Worm (Caenorhabditis elegans) whole organism, L2 larva: ENCODE data around the gene fbxb-57.

Experiments used
- C34F6.9 ChIP-seq: fragments of 150-350 bp; optimal IDR thresholded peaks from 2 replicates; lab custom pipeline; 2014; ENCODE audit warnings: missing biosample characterization, missing genetic modification characterization
- F13H6.1 ChIP-seq: sonication (generic microtip); optimal IDR thresholded peaks from 2 replicates; lab custom pipeline; 2016; ENCODE audit warnings: missing genetic modification characterization, missing compliant biosample characterization
- Y55F3AM.14 ChIP-seq: fragments of 200-800 bp; sonication (Bioruptor generic); optimal IDR thresholded peaks from 2 replicates; lab custom pipeline; 2018; ENCODE audit warnings: mild to moderate bottlenecking, missing genetic modification characterization, missing compliant biosample characterization
- alr-1 ChIP-seq: fragments of 150-350 bp; optimal IDR thresholded peaks from 2 replicates; lab custom pipeline; 2014; ENCODE audit warnings: missing biosample characterization, missing genetic modification characterization
- aly-2 ChIP-seq: fragments of 150-350 bp; optimal IDR thresholded peaks from 2 replicates; lab custom pipeline; 2014; ENCODE audit warnings: missing biosample characterization, missing genetic modification characterization
- ama-1 ChIP-seq: fragments of 150-350 bp; optimal IDR thresholded peaks from 2 replicates; lab custom pipeline; 2018; ENCODE audit warnings: inconsistent platforms
- blmp-1 ChIP-seq: sonication (generic microtip); optimal IDR thresholded peaks from 2 replicates; lab custom pipeline; 2017; ENCODE audit warnings: missing genetic modification characterization, mild to moderate bottlenecking, missing compliant biosample characterization, antibody characterized with exemption, moderate library complexity; ENCODE audit not compliant: insufficient read depth
- ceh-16 ChIP-seq: fragments of 150-350 bp; optimal IDR thresholded peaks from 2 replicates; lab custom pipeline; 2014; ENCODE audit warnings: missing biosample characterization, missing genetic modification characterization
- ceh-82 ChIP-seq: fragments of 150-350 bp; optimal IDR thresholded peaks from 2 replicates; lab custom pipeline; 2014; ENCODE audit warnings: missing biosample characterization, missing genetic modification characterization
- crh-2 ChIP-seq: sonication (generic microtip); optimal IDR thresholded peaks from 2 replicates; lab custom pipeline; 2017; ENCODE audit warnings: missing biosample characterization, missing genetic modification characterization
- dmd-4 ChIP-seq: sonication (generic microtip); optimal IDR thresholded peaks from 2 replicates; lab custom pipeline; 2017; ENCODE audit warnings: missing biosample characterization, missing genetic modification characterization
- egl-27 ChIP-seq: sonication (generic microtip); optimal IDR thresholded peaks from 3 replicates; lab custom pipeline; 2017; ENCODE audit warnings: missing biosample characterization, missing genetic modification reagents, missing genetic modification characterization
- elt-1 ChIP-seq: fragments of 150-350 bp; optimal IDR thresholded peaks from 2 replicates; lab custom pipeline; 2014; ENCODE audit warnings: missing biosample characterization, missing genetic modification characterization
- elt-3 ChIP-seq: sonication (generic microtip); optimal IDR thresholded peaks from 2 replicates; lab custom pipeline; 2017; ENCODE audit warnings: missing biosample characterization, missing genetic modification characterization
- fos-1 ChIP-seq: fragments of 150-350 bp; optimal IDR thresholded peaks from 2 replicates; lab custom pipeline; 2014; ENCODE audit warnings: missing biosample characterization, missing genetic modification characterization
- gmeb-1 ChIP-seq: fragments of 150-350 bp; optimal IDR thresholded peaks from 2 replicates; lab custom pipeline; 2014; ENCODE audit warnings: missing biosample characterization, missing genetic modification characterization
- lin-11 ChIP-seq: fragments of 150-350 bp; sonication (generic microtip); optimal IDR thresholded peaks from 2 replicates; lab custom pipeline; 2014; ENCODE audit warnings: missing biosample characterization, missing genetic modification characterization, inconsistent platforms, mixed read lengths
- lin-13 ChIP-seq: fragments of 150-350 bp; optimal IDR thresholded peaks from 2 replicates; lab custom pipeline; 2014; ENCODE audit warnings: missing biosample characterization, missing genetic modification reagents, missing genetic modification characterization
- lin-39 ChIP-seq: fragments of 150-350 bp; optimal IDR thresholded peaks from 2 replicates; lab custom pipeline; 2014; ENCODE audit warnings: missing biosample characterization, missing genetic modification reagents, missing genetic modification characterization
- lsy-2 ChIP-seq, 2 experiments: fragments of 150-350 bp in 1 of 2; sonication (generic microtip) in 1 of 2; optimal IDR thresholded peaks; 2 replicates each; lab custom pipeline; 2014 to 2017; ENCODE audit warnings: missing biosample characterization in 2 of 2, missing genetic modification characterization in 2 of 2
- mab-5 ChIP-seq: fragments of 150-350 bp; optimal IDR thresholded peaks from 2 replicates; lab custom pipeline; 2014; ENCODE audit warnings: missing biosample characterization, missing genetic modification characterization
- mbf-1 ChIP-seq: sonication (generic microtip); optimal IDR thresholded peaks from 2 replicates; lab custom pipeline; 2017; ENCODE audit warnings: missing biosample characterization, missing genetic modification characterization
- nhr-10 ChIP-seq: sonication (generic microtip); optimal IDR thresholded peaks from 2 replicates; lab custom pipeline; 2017; ENCODE audit warnings: missing biosample characterization, missing genetic modification characterization
- nhr-12 ChIP-seq: fragments of 150-350 bp; optimal IDR thresholded peaks from 2 replicates; lab custom pipeline; 2014; ENCODE audit warnings: missing biosample characterization, missing genetic modification characterization
- nhr-129 ChIP-seq: fragments of 150-350 bp; optimal IDR thresholded peaks from 2 replicates; lab custom pipeline; 2014; ENCODE audit warnings: missing biosample characterization, missing genetic modification characterization
- nhr-21 ChIP-seq: fragments of 150-350 bp; optimal IDR thresholded peaks from 2 replicates; lab custom pipeline; 2014; ENCODE audit warnings: missing biosample characterization, missing genetic modification characterization
- nhr-237 ChIP-seq: fragments of 150-350 bp; optimal IDR thresholded peaks from 2 replicates; lab custom pipeline; 2014; ENCODE audit warnings: missing biosample characterization, missing genetic modification characterization
- nhr-25 ChIP-seq: fragments of 150-350 bp; sonication (generic microtip); optimal IDR thresholded peaks from 3 replicates; lab custom pipeline; 2014; ENCODE audit warnings: missing biosample characterization, missing genetic modification characterization
- nhr-6 ChIP-seq: fragments of 150-350 bp; optimal IDR thresholded peaks from 2 replicates; lab custom pipeline; 2014; ENCODE audit warnings: missing biosample characterization, missing genetic modification characterization
- nhr-77 ChIP-seq: fragments of 150-350 bp; optimal IDR thresholded peaks from 2 replicates; lab custom pipeline; 2014; ENCODE audit warnings: missing biosample characterization, missing genetic modification characterization
- sem-4 ChIP-seq: fragments of 150-350 bp; optimal IDR thresholded peaks from 2 replicates; lab custom pipeline; 2014; ENCODE audit warnings: missing biosample characterization, missing genetic modification reagents, missing genetic modification characterization
- skn-1 ChIP-seq: sonication (generic microtip); optimal IDR thresholded peaks from 2 replicates; lab custom pipeline; 2017; ENCODE audit warnings: missing biosample characterization, missing genetic modification characterization
- sma-3 ChIP-seq: sonication (generic microtip); optimal IDR thresholded peaks from 2 replicates; lab custom pipeline; 2016; ENCODE audit warnings: missing genetic modification reagents, missing genetic modification characterization, missing compliant biosample characterization
- sma-9 ChIP-seq, 2 experiments: fragments of 150-350 bp in 1 of 2; sonication (generic microtip) in 1 of 2; optimal IDR thresholded peaks; 2 replicates each; lab custom pipeline; 2014 to 2016; ENCODE audit warnings: missing genetic modification characterization in 2 of 2, mild to moderate bottlenecking in 1 of 2, missing biosample characterization in 1 of 2, missing compliant biosample characterization in 1 of 2, missing genetic modification reagents in 1 of 2, moderate library complexity in 1 of 2
- unc-39 ChIP-seq: fragments of 150-350 bp; optimal IDR thresholded peaks from 2 replicates; lab custom pipeline; 2014; ENCODE audit warnings: missing biosample characterization, missing genetic modification characterization
- unc-55 ChIP-seq: fragments of 150-350 bp; sonication (generic microtip); optimal IDR thresholded peaks from 3 replicates; lab custom pipeline; 2014; ENCODE audit warnings: missing biosample characterization, missing genetic modification reagents, missing genetic modification characterization
- unc-62 ChIP-seq: fragments of 150-350 bp; optimal IDR thresholded peaks from 2 replicates; lab custom pipeline; 2014; ENCODE audit warnings: missing biosample characterization, missing genetic modification reagents, missing genetic modification characterization
- ztf-1 ChIP-seq: fragments of 200-800 bp; sonication (Bioruptor generic); conservative IDR thresholded peaks from 2 replicates; pipeline ENCODE4 v1.3.6; 2022; ENCODE audit warnings: missing genetic modification characterization, missing compliant biosample characterization
- ztf-11 ChIP-seq: sonication (generic microtip); optimal IDR thresholded peaks from 2 replicates; lab custom pipeline; 2017; ENCODE audit warnings: missing biosample characterization, missing genetic modification characterization
- ztf-4 ChIP-seq: fragments of 150-350 bp; optimal IDR thresholded peaks from 2 replicates; lab custom pipeline; 2014; ENCODE audit warnings: missing biosample characterization, missing genetic modification characterization

fbxb-57 gene

ce11 chrV:19288073-19288805 lies at the start of gene fbxb-57, which contains the start of gene F55C9.3:
Gene fbxb-57 (plus strand): TSS chrV:19288755.
Gene F55C9.3 (minus strand): TSS chrV:19288173.
- TF ChIP-seq skn-1 (tag; lab: Kevin White, UChicago) = no peak
- no peak for TF ChIP-seq gmeb-1 (tag; lab: Kevin White, UChicago)
- no peak for TF ChIP-seq crh-2 (tag; lab: Kevin White, UChicago)
- TF ChIP-seq nhr-12 (tag; lab: Kevin White, UChicago) = no peak
- TF ChIP-seq sma-3 = no peak
- TF ChIP-seq elt-1 (tag; lab: Kevin White, UChicago) = no peak
- TF ChIP-seq lin-11 = no peak
- TF ChIP-seq nhr-6 (tag; lab: Kevin White, UChicago) = no peak
- no peak for TF ChIP-seq elt-3 (tag; lab: Kevin White, UChicago)
- TF ChIP-seq dmd-4 (tag; lab: Kevin White, UChicago) = no peak
- no peak for TF ChIP-seq F13H6.1
- TF ChIP-seq nhr-10 (tag; lab: Kevin White, UChicago) = no peak
- no peak for TF ChIP-seq Y55F3AM.14 (GFP tag; lab: Kevin White, UChicago)
- TF ChIP-seq ceh-82 = no peak
- TF ChIP-seq nhr-237 (tag; lab: Kevin White, UChicago) = no peak
- no peak for TF ChIP-seq ztf-4 (tag; lab: Kevin White, UChicago)
- no peak for TF ChIP-seq nhr-129
- TF ChIP-seq, all 48 proteins: peak for 0

ce11 chrV:19240129-19240528 lies 48.4 kb upstream of the fbxb-57 start, which contains the start of the genes fbxb-115 and fbxb-1:
Gene fbxb-115 (minus strand): TSS chrV:19240229.
Gene fbxb-1 (plus strand): TSS chrV:19240354.
- no peak for TF ChIP-seq sem-4
- no peak for TF ChIP-seq nhr-21 (tag; lab: Kevin White, UChicago)
- no peak for TF ChIP-seq fos-1 (tag; lab: Kevin White, UChicago)
- no peak for TF ChIP-seq unc-39 (tag; lab: Kevin White, UChicago)
- no peak for TF ChIP-seq ceh-16
- TF ChIP-seq C34F6.9 = no peak
- no peak for TF ChIP-seq lin-13 (GFP tag; lab: Kevin White, UChicago)
- TF ChIP-seq unc-55 = no peak
- TF ChIP-seq ama-1 = no peak
- TF ChIP-seq lin-39 = no peak
- no peak for TF ChIP-seq skn-1 (tag; lab: Kevin White, UChicago)
- no peak for TF ChIP-seq lsy-2 (tag; optimal IDR thresholded peaks at IDR 0.05; lab: Kevin White, UChicago)
- no peak for TF ChIP-seq sma-9 (GFP tag; optimal IDR thresholded peaks at IDR 0.05; lab: Kevin White, UChicago)
- no peak for TF ChIP-seq sma-9 (tag; optimal IDR thresholded peaks at IDR 0.05; lab: Kevin White, UChicago)
- TF ChIP-seq, all 48 proteins: peak for 0

ce11 chrV:19250983-19251382 lies 37.6 kb upstream of the fbxb-57 start, which contains the start of gene str-81:
Gene str-81 (minus strand): TSS chrV:19251083.
- TF ChIP-seq ama-1 (no peak), elt-3 (tag; lab: Kevin White, UChicago) (no peak), F13H6.1 (no peak), crh-2 (tag; lab: Kevin White, UChicago) (no peak), ztf-11 (tag; lab: Kevin White, UChicago) (no peak), nhr-25 (tag; lab: Kevin White, UChicago) (no peak), lin-11 (no peak), nhr-77 (no peak), ceh-16 (no peak), aly-2 (no peak), unc-39 (tag; lab: Kevin White, UChicago) (no peak), unc-62 (GFP tag; lab: Kevin White, UChicago) (no peak), nhr-6 (tag; lab: Kevin White, UChicago) (no peak), nhr-12 (tag; lab: Kevin White, UChicago) (no peak), ztf-4 (tag; lab: Kevin White, UChicago) (no peak)
- TF ChIP-seq, all 48 proteins: peak for 0

ce11 chrV:19251844-19252243 lies 36.7 kb upstream of the fbxb-57 start, which contains the start of gene F21D9.11:
Gene F21D9.11 (plus strand): TSS chrV:19252144.
- TF ChIP-seq lsy-2 (tag; optimal IDR thresholded peaks at IDR 0.05; lab: Kevin White, UChicago) = no peak

- TF ChIP-seq ztf-1 (no peak), ztf-11 (tag; lab: Kevin White, UChicago) (no peak), skn-1 (tag; lab: Kevin White, UChicago) (no peak), fos-1 (tag; lab: Kevin White, UChicago) (no peak), unc-39 (tag; lab: Kevin White, UChicago) (no peak), nhr-237 (tag; lab: Kevin White, UChicago) (no peak), nhr-10 (tag; lab: Kevin White, UChicago) (no peak), ama-1 (no peak), Y55F3AM.14 (GFP tag; lab: Kevin White, UChicago) (no peak), mbf-1 (tag; lab: Kevin White, UChicago) (no peak), elt-3 (tag; lab: Kevin White, UChicago) (no peak), blmp-1 (tag; lab: Kevin White, UChicago) (no peak), ztf-4 (tag; lab: Kevin White, UChicago) (no peak), alr-1 (tag; lab: Kevin White, UChicago) (no peak), egl-27 (no peak), crh-2 (tag; lab: Kevin White, UChicago) (no peak), mab-5 (no peak)
These were observed 35.0 kb upstream of the fbxb-57 start, which contains the start of gene F21D9.4 for ce11 chrV:19253520-19253919. Gene F21D9.4 (plus strand): TSS chrV:19253820.
